In the genomic region with DNA sequence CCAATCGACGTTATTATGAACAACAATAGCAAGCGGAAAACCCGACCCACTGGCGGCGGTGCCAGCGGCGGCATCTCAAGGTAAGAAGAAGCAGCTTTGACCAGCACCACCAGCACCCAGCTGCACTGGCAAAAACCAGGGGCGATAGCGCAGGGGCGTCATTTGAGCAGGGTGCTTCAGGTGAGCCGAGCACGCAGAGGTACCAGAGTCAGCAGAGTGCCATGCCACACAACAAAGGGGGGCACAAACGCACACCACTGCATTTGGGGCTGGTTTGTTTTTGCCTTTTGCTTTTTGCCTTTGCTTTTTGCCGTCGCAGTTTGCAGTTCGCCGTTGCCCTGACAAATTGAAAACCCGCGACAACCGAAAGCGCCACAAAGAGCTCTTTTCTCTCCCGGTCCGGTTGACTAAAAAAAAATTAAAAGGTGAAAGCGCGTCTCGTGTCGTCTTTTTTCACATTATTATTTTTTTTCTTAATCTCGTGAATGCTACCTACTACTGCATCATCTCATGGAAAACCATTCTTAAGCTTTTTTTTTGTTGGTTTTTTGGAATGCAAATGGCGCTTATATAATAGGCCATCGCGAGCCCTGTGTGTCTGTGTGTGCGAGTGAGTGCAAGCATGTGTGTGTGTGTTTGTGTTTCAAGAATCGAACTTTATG, we compare ENCODE assay signal across 3 fruit fly cellular contexts.
TF ChIP-seq lines count a peak whose summit lies in the region.

No protein-coding gene starts in this region.

TF ChIP-seq in whole organism, embryonic, 481 proteins besides CTCF, POLR2A, EP300 and RAD21 (continued from another document and continues in another):
- TF ChIP-seq CG18764 (GFP tag; optimal IDR thresholded peaks at IDR 0.05; lab: Kevin White, UChicago), result no peak
- no peak for TF ChIP-seq chif (GFP tag; optimal IDR thresholded peaks at IDR 0.05; lab: Kevin White, UChicago)
- no peak for TF ChIP-seq TFAM (GFP tag; optimal IDR thresholded peaks at IDR 0.05; lab: Kevin White, UChicago)
- peak; percentile 17; the same call in 1 of the 2 replicates for TF ChIP-seq CG1024 (GFP tag; IDR thresholded peaks at IDR 0.05; lab: Robert Waterston, UW)
- TF ChIP-seq CG10431 (GFP tag; optimal IDR thresholded peaks at IDR 0.05; lab: Kevin White, UChicago), result peak; percentile 22
- no peak for TF ChIP-seq CG14860 (GFP tag; IDR thresholded peaks at IDR 0.05; lab: Robert Waterston, UW; ENCODE audit: partially characterized antibody)
- no peak for TF ChIP-seq CG2712 (tag; optimal IDR thresholded peaks at IDR 0.05; lab: Kevin White, UChicago)
- no peak for TF ChIP-seq CG18619 (GFP tag; optimal IDR thresholded peaks at IDR 0.05; lab: Kevin White, UChicago)
- TF ChIP-seq ken (GFP tag; IDR thresholded peaks at IDR 0.05; lab: Robert Waterston, UW), result 0 out of 3 replicates have a peak, but pooled peaks have one; percentile 19
- 0 out of 3 replicates have a peak, but pooled peaks have one; percentile 6 for TF ChIP-seq gce (GFP tag; IDR thresholded peaks at IDR 0.05; lab: Robert Waterston, UW)
- TF ChIP-seq sens (GFP tag; lab: Kevin White, UChicago), result peak; percentile 2
- TF ChIP-seq NfI (GFP tag; optimal IDR thresholded peaks at IDR 0.05; lab: Kevin White, UChicago), result no peak
- 0 out of 3 replicates have a peak, but pooled peaks have one; percentile 24 for TF ChIP-seq dysf (GFP tag; IDR thresholded peaks at IDR 0.05; lab: Robert Waterston, UW)
- TF ChIP-seq ewg (GFP tag; optimal IDR thresholded peaks at IDR 0.05; lab: Kevin White, UChicago), result no peak
- TF ChIP-seq fd102C (GFP tag; optimal IDR thresholded peaks at IDR 0.05; lab: Kevin White, UChicago), result no peak
- TF ChIP-seq sob (GFP tag; IDR thresholded peaks at IDR 0.05; lab: Robert Waterston, UW), result 0 out of 2 replicates have a peak, but pooled peaks have one; percentile 17
- TF ChIP-seq CG3407 (GFP tag; optimal IDR thresholded peaks at IDR 0.05; lab: Kevin White, UChicago), result no peak
- TF ChIP-seq CG32532 (GFP tag; IDR thresholded peaks at IDR 0.05; lab: Robert Waterston, UW), result 0 out of 2 replicates have a peak, but pooled peaks have one; percentile 17
- no peak for TF ChIP-seq CG31388 (GFP tag; optimal IDR thresholded peaks at IDR 0.05; lab: Kevin White, UChicago)
- no peak for TF ChIP-seq bowl (GFP tag; IDR thresholded peaks at IDR 0.05; lab: Robert Waterston, UW)
- peak; percentile 10 for TF ChIP-seq corto (GFP tag; optimal IDR thresholded peaks at IDR 0.05; lab: Kevin White, UChicago)
- TF ChIP-seq bcd (GFP tag; optimal IDR thresholded peaks at IDR 0.05; lab: Kevin White, UChicago), result no peak
- peak; percentile 57 for TF ChIP-seq zf30C (GFP tag; optimal IDR thresholded peaks at IDR 0.05; lab: Kevin White, UChicago)
- TF ChIP-seq CG7928 (GFP tag; optimal IDR thresholded peaks at IDR 0.05; lab: Kevin White, UChicago), result no peak
- 0 out of 2 replicates have a peak, but pooled peaks have one; percentile 16 for TF ChIP-seq dati (GFP tag; IDR thresholded peaks at IDR 0.05; lab: Robert Waterston, UW)
- TF ChIP-seq Hr39 (optimal IDR thresholded peaks at IDR 0.05; lab: Kevin White, UChicago), result no peak
- no peak for TF ChIP-seq ind (GFP tag; optimal IDR thresholded peaks at IDR 0.05; lab: Kevin White, UChicago)
- peak in 1 of 2 experiments; percentile 93 for TF ChIP-seq Pdp1 (GFP tag; optimal IDR thresholded peaks at IDR 0.05; lab: Kevin White, UChicago)
- no peak for TF ChIP-seq jumu (GFP tag; optimal IDR thresholded peaks at IDR 0.05; lab: Kevin White, UChicago)
- TF ChIP-seq Meics (GFP tag; optimal IDR thresholded peaks at IDR 0.05; lab: Kevin White, UChicago), result no peak
- no peak for TF ChIP-seq pan (optimal IDR thresholded peaks at IDR 0.05; lab: Kevin White, UChicago)
- peak in 1 of 2 experiments; percentile 13 for TF ChIP-seq pan (GFP tag; optimal IDR thresholded peaks at IDR 0.05 in 1 of 2, IDR thresholded peaks at IDR 0.05 in 1 of 2)
- no peak for TF ChIP-seq cas (GFP tag; IDR thresholded peaks at IDR 0.05; lab: Robert Waterston, UW)
- TF ChIP-seq Nf-YC (tag; optimal IDR thresholded peaks at IDR 0.05; lab: Kevin White, UChicago), result no peak
- TF ChIP-seq Lpt (GFP tag; optimal IDR thresholded peaks at IDR 0.05; lab: Kevin White, UChicago), result no peak
- TF ChIP-seq Drgx (GFP tag; IDR thresholded peaks at IDR 0.05; lab: Robert Waterston, UW), result peak; percentile 61; the same call in 1 of the 2 replicates
- TF ChIP-seq Antp (GFP tag; optimal IDR thresholded peaks at IDR 0.05; lab: Kevin White, UChicago), result peak; percentile 12
- TF ChIP-seq CG12071 (GFP tag; optimal IDR thresholded peaks at IDR 0.05; lab: Kevin White, UChicago), result no peak
- TF ChIP-seq slbo (GFP tag; IDR thresholded peaks at IDR 0.05; lab: Robert Waterston, UW), result peak; percentile 37; the same call in 1 of the 2 replicates
- TF ChIP-seq Sox102F (GFP tag; optimal IDR thresholded peaks at IDR 0.05; lab: Kevin White, UChicago), result peak; percentile 3

TF ChIP-seq in whole organism, prepupa, 60 proteins besides CTCF, POLR2A, EP300 and RAD21 (continued from another document):
- TF ChIP-seq CG6808 (GFP tag; optimal IDR thresholded peaks at IDR 0.05; lab: Kevin White, UChicago) (no peak), CG6276 (GFP tag; optimal IDR thresholded peaks at IDR 0.05; lab: Kevin White, UChicago) (no peak), Eip78C (GFP tag; lab: Kevin White, UChicago) (peak; percentile 41), Eip93F (GFP tag; optimal IDR thresholded peaks at IDR 0.05; lab: Kevin White, UChicago) (no peak), CG11762 (GFP tag; optimal IDR thresholded peaks at IDR 0.05; lab: Kevin White, UChicago; ENCODE audit: insufficient read depth) (peak; percentile 5), lz (GFP tag; optimal IDR thresholded peaks at IDR 0.05; lab: Kevin White, UChicago) (no peak), CG4318 (GFP tag; optimal IDR thresholded peaks at IDR 0.05; lab: Kevin White, UChicago) (no peak), ss (GFP tag; optimal IDR thresholded peaks at IDR 0.05; lab: Kevin White, UChicago) (no peak), pdm3 (GFP tag; optimal IDR thresholded peaks at IDR 0.05; lab: Kevin White, UChicago) (peak; percentile 1), Lpt (GFP tag; optimal IDR thresholded peaks at IDR 0.05; lab: Kevin White, UChicago) (peak; percentile 37), Eip75B (GFP tag; optimal IDR thresholded peaks at IDR 0.05; lab: Kevin White, UChicago) (peak; percentile 26), Smox (GFP tag; optimal IDR thresholded peaks at IDR 0.05; lab: Kevin White, UChicago) (peak; percentile 30), salr (GFP tag; optimal IDR thresholded peaks at IDR 0.05; lab: Kevin White, UChicago) (no peak), CG1621 (tag; optimal IDR thresholded peaks at IDR 0.05; lab: Kevin White, UChicago) (no peak), Gug (GFP tag; IDR thresholded peaks at IDR 0.05; lab: Robert Waterston, UW) (0 out of 2 replicates have a peak, but pooled peaks have one; percentile 42), Met (GFP tag; optimal IDR thresholded peaks at IDR 0.05; lab: Kevin White, UChicago) (peak; percentile 15), CG6163 (GFP tag; IDR thresholded peaks at IDR 0.05; lab: Robert Waterston, UW) (peak; percentile 43; the same call in 2 of the 3 replicates), dsx (GFP tag; optimal IDR thresholded peaks at IDR 0.05; lab: Kevin White, UChicago; ENCODE audit: poor library complexity, severe bottlenecking) (no peak), vri (GFP tag; optimal IDR thresholded peaks at IDR 0.05; lab: Kevin White, UChicago) (peak; percentile 62), Ets96B (tag; optimal IDR thresholded peaks at IDR 0.05; lab: Kevin White, UChicago) (no peak), OdsH (GFP tag; optimal IDR thresholded peaks at IDR 0.05; lab: Kevin White, UChicago) (peak; percentile 13), CG10669 (GFP tag; optimal IDR thresholded peaks at IDR 0.05; lab: Kevin White, UChicago) (no peak), Ets21C (GFP tag; optimal IDR thresholded peaks at IDR 0.05; lab: Kevin White, UChicago) (no peak), Sox15 (GFP tag; optimal IDR thresholded peaks at IDR 0.05; lab: Kevin White, UChicago) (no peak), CG32006 (GFP tag; optimal IDR thresholded peaks at IDR 0.05; lab: Kevin White, UChicago) (peak; percentile 41), CG8119 (GFP tag; IDR thresholded peaks at IDR 0.05; lab: Robert Waterston, UW) (peak; percentile 60; the same call in 2 of the 3 replicates), CG31627 (GFP tag; optimal IDR thresholded peaks at IDR 0.05; lab: Kevin White, UChicago) (peak; percentile 23), eg (GFP tag; IDR thresholded peaks at IDR 0.05; lab: Robert Waterston, UW) (peak; percentile 65; the same call in 2 of the 3 replicates), CG15336 (GFP tag; IDR thresholded peaks at IDR 0.05; lab: Robert Waterston, UW) (peak; percentile 64; the same call in 1 of the 2 replicates), dac (GFP tag; optimal IDR thresholded peaks at IDR 0.05; lab: Kevin White, UChicago) (peak; percentile 40), CG11294 (GFP tag; IDR thresholded peaks at IDR 0.05; lab: Robert Waterston, UW) (peak; percentile 48; the same call in 1 of the 2 replicates)
TF ChIP-seq in whole organism, prepupa: peak in this region for 28.

TF ChIP-seq in whole organism, wandering third instar larva, 38 proteins besides CTCF, POLR2A, EP300 and RAD21 (continued from another document):
- TF ChIP-seq N (GFP tag; optimal IDR thresholded peaks at IDR 0.05; lab: Kevin White, UChicago), result no peak
- TF ChIP-seq Hr78 (GFP tag; optimal IDR thresholded peaks at IDR 0.05; lab: Kevin White, UChicago), result no peak
- TF ChIP-seq CG32264 (GFP tag; optimal IDR thresholded peaks at IDR 0.05; lab: Kevin White, UChicago), result no peak
- TF ChIP-seq lola (GFP tag; optimal IDR thresholded peaks at IDR 0.05; lab: Kevin White, UChicago), result no peak
- no peak for TF ChIP-seq rgr (GFP tag; optimal IDR thresholded peaks at IDR 0.05; lab: Kevin White, UChicago)
- TF ChIP-seq Dif (GFP tag; optimal IDR thresholded peaks at IDR 0.05; lab: Kevin White, UChicago; ENCODE audit: partially characterized antibody), result no peak
- TF ChIP-seq Jra (GFP tag; optimal IDR thresholded peaks at IDR 0.05; lab: Kevin White, UChicago), result peak; percentile 10
- TF ChIP-seq br (GFP tag; optimal IDR thresholded peaks at IDR 0.05; lab: Kevin White, UChicago), result no peak
- no peak for TF ChIP-seq woc (GFP tag; optimal IDR thresholded peaks at IDR 0.05; lab: Kevin White, UChicago)
- no peak for TF ChIP-seq Mio (GFP tag; optimal IDR thresholded peaks at IDR 0.05; lab: Kevin White, UChicago)
- no peak for TF ChIP-seq Dfd (GFP tag; optimal IDR thresholded peaks at IDR 0.05; lab: Kevin White, UChicago)
